Worm (Caenorhabditis elegans) whole organism, L1 larva: Measurements from ENCODE around the gene F58B3.6.

ENCODE experiments used
- C04F5.9 ChIP-seq: sonication (generic microtip); optimal IDR thresholded peaks from 2 replicates; lab custom pipeline; 2016; ENCODE audit warnings: missing genetic modification characterization, missing compliant biosample characterization
- C34B4.2 ChIP-seq: sonication (generic microtip); optimal IDR thresholded peaks from 2 replicates; lab custom pipeline; 2017; ENCODE audit warnings: mild to moderate bottlenecking, missing genetic modification characterization, missing compliant biosample characterization
- F16B12.6 ChIP-seq: fragments of 150-350 bp; optimal IDR thresholded peaks from 2 replicates; lab custom pipeline; 2014; ENCODE audit warnings: missing biosample characterization, missing genetic modification characterization
- aha-1 ChIP-seq: fragments of 150-350 bp; optimal IDR thresholded peaks from 2 replicates; lab custom pipeline; 2014; ENCODE audit warnings: missing biosample characterization, missing genetic modification characterization
- blmp-1 ChIP-seq: fragments of 150-350 bp; optimal IDR thresholded peaks from 2 replicates; lab custom pipeline; 2014; ENCODE audit warnings: missing biosample characterization, missing genetic modification characterization
- ceh-63 ChIP-seq: fragments of 200-800 bp; sonication (Bioruptor generic); optimal IDR thresholded peaks from 2 replicates; lab custom pipeline; 2018; ENCODE audit warnings: mild to moderate bottlenecking, missing genetic modification characterization, missing compliant biosample characterization
- ceh-8 ChIP-seq: fragments of 200-800 bp; sonication (Bioruptor generic); optimal IDR thresholded peaks from 2 replicates; lab custom pipeline; 2018; ENCODE audit warnings: mild to moderate bottlenecking, missing genetic modification characterization, moderate library complexity, missing compliant biosample characterization
- ceh-82 ChIP-seq, 3 experiments: fragments of 150-350 bp in 1 of 3; sonication (generic microtip) in 2 of 3; optimal IDR thresholded peaks; 2 replicates each; lab custom pipeline; 2014 to 2017; ENCODE audit warnings: missing biosample characterization in 3 of 3, missing genetic modification characterization in 3 of 3
- ceh-88 ChIP-seq: fragments of 200-800 bp; sonication (Bioruptor generic); IDR thresholded peaks from 2 replicates; pipeline ENCODE4 v1.3.6; 2022; ENCODE audit warnings: missing genetic modification characterization, missing compliant biosample characterization
- ceh-90 ChIP-seq: sonication (generic microtip); optimal IDR thresholded peaks from 2 replicates; lab custom pipeline; 2016; ENCODE audit warnings: missing genetic modification characterization, missing compliant biosample characterization
- ces-1 ChIP-seq: fragments of 150-350 bp; optimal IDR thresholded peaks from 2 replicates; lab custom pipeline; 2014; ENCODE audit warnings: missing biosample characterization, missing genetic modification reagents, missing genetic modification characterization
- dpl-1 ChIP-seq, 3 experiments: fragments of 150-350 bp in 2 of 3; sonication (generic microtip) in 1 of 3; optimal IDR thresholded peaks; 2 replicates each; lab custom pipeline; 2014 to 2017; ENCODE audit warnings: missing biosample characterization in 3 of 3, missing genetic modification characterization in 3 of 3, missing genetic modification reagents in 3 of 3
- efl-1 ChIP-seq, 4 experiments: fragments of 150-350 bp; optimal IDR thresholded peaks in 3 of 4; peaks in 1 of 4; 1 replicate in 1 of 4; 2 replicates in 3 of 4; lab custom pipeline; 2014; ENCODE audit warnings: missing biosample characterization in 2 of 4, missing genetic modification characterization in 2 of 4, missing genetic modification reagents in 2 of 4
- efl-3 ChIP-seq: fragments of 200-800 bp; sonication (Bioruptor generic); optimal IDR thresholded peaks from 2 replicates; lab custom pipeline; 2018; ENCODE audit warnings: mild to moderate bottlenecking, missing genetic modification characterization, missing compliant biosample characterization
- egl-13 ChIP-seq: sonication (generic microtip); optimal IDR thresholded peaks from 2 replicates; lab custom pipeline; 2016; ENCODE audit warnings: missing genotype, missing genetic modification reagents, missing genetic modification characterization, missing compliant biosample characterization
- elt-3 ChIP-seq, 6 experiments: fragments of 150-350 bp in 1 of 6; sonication (generic microtip); optimal IDR thresholded peaks; 2 replicates each; lab custom pipeline; 2017 to 2018; ENCODE audit warnings: missing biosample characterization in 6 of 6, missing genetic modification characterization in 6 of 6, inconsistent platforms in 1 of 6
- fkh-10 ChIP-seq: sonication (generic microtip); optimal IDR thresholded peaks from 2 replicates; lab custom pipeline; 2017; ENCODE audit warnings: missing biosample characterization, missing genetic modification reagents, missing genetic modification characterization
- fkh-4 ChIP-seq: sonication (generic microtip); optimal IDR thresholded peaks from 2 replicates; lab custom pipeline; 2016; ENCODE audit warnings: missing compliant biosample characterization, missing genetic modification characterization, borderline replicate concordance
- fkh-8 ChIP-seq: sonication (generic microtip); optimal IDR thresholded peaks from 2 replicates; lab custom pipeline; 2016; ENCODE audit warnings: mild to moderate bottlenecking, missing genetic modification characterization, missing compliant biosample characterization
- fos-1 ChIP-seq: fragments of 150-350 bp; optimal IDR thresholded peaks from 2 replicates; lab custom pipeline; 2014; ENCODE audit warnings: missing biosample characterization, missing genetic modification characterization
- hlh-17 ChIP-seq: fragments of 200-800 bp; sonication (Bioruptor generic); optimal IDR thresholded peaks from 2 replicates; lab custom pipeline; 2018; ENCODE audit warnings: missing genetic modification characterization, mild to moderate bottlenecking, missing compliant biosample characterization, moderate library complexity, borderline replicate concordance
- isw-1 ChIP-seq: fragments of 200-800 bp; sonication (Bioruptor generic); IDR thresholded peaks from 2 replicates; pipeline ENCODE4 v1.3.6; 2022; ENCODE audit warnings: missing genetic modification characterization, missing compliant biosample characterization
- lin-13 ChIP-seq: fragments of 150-350 bp; optimal IDR thresholded peaks from 2 replicates; lab custom pipeline; 2014; ENCODE audit warnings: missing biosample characterization, missing genetic modification reagents, missing genetic modification characterization
- lin-14 ChIP-seq: fragments of 200-800 bp; sonication (Bioruptor generic); optimal IDR thresholded peaks from 2 replicates; lab custom pipeline; 2018; ENCODE audit warnings: mild to moderate bottlenecking, missing genetic modification characterization, moderate library complexity, missing compliant biosample characterization
- lin-15B ChIP-seq: fragments of 150-350 bp; sonication (generic microtip); optimal IDR thresholded peaks from 3 replicates; lab custom pipeline; 2014; ENCODE audit warnings: missing biosample characterization, missing genetic modification characterization
- lin-35 ChIP-seq, 2 experiments: fragments of 150-350 bp; optimal IDR thresholded peaks; 2 replicates each; lab custom pipeline; 2014; ENCODE audit warnings: missing biosample characterization in 2 of 2, missing genetic modification characterization in 2 of 2, missing genetic modification reagents in 2 of 2
- mab-9 ChIP-seq: fragments of 200-800 bp; sonication (Bioruptor generic); IDR thresholded peaks from 2 replicates; pipeline ENCODE4 v1.3.6; 2022; ENCODE audit warnings: missing genetic modification reagents, missing genetic modification characterization, missing compliant biosample characterization
- mep-1 ChIP-seq: fragments of 150-350 bp; optimal IDR thresholded peaks from 2 replicates; lab custom pipeline; 2014; ENCODE audit warnings: missing biosample characterization, missing genetic modification characterization
- nhr-47 ChIP-seq: sonication (generic microtip); optimal IDR thresholded peaks from 2 replicates; lab custom pipeline; 2016; ENCODE audit warnings: mild to moderate bottlenecking, missing genetic modification characterization, moderate library complexity, missing compliant biosample characterization
- nhr-76 ChIP-seq: sonication (generic microtip); optimal IDR thresholded peaks from 2 replicates; lab custom pipeline; 2017; ENCODE audit warnings: missing biosample characterization, missing genetic modification characterization
- nhr-84 ChIP-seq: sonication (generic microtip); optimal IDR thresholded peaks from 2 replicates; lab custom pipeline; 2017; ENCODE audit warnings: missing biosample characterization, missing genetic modification characterization
- nhr-90 ChIP-seq: sonication (generic microtip); optimal IDR thresholded peaks from 2 replicates; lab custom pipeline; 2016; ENCODE audit warnings: mild to moderate bottlenecking, missing genetic modification characterization, missing compliant biosample characterization; ENCODE audit not compliant: poor library complexity
- pag-3 ChIP-seq: sonication (generic microtip); optimal IDR thresholded peaks from 2 replicates; lab custom pipeline; 2017; ENCODE audit warnings: missing genetic modification characterization, mild to moderate bottlenecking, missing compliant biosample characterization, antibody characterized with exemption, borderline replicate concordance; ENCODE audit not compliant: insufficient read depth
- pax-3 ChIP-seq: fragments of 200-800 bp; sonication (Bioruptor generic); optimal IDR thresholded peaks from 2 replicates; lab custom pipeline; 2018; ENCODE audit warnings: mild to moderate bottlenecking, missing genetic modification characterization, moderate library complexity, missing compliant biosample characterization
- rnt-1 ChIP-seq: sonication (generic microtip); optimal IDR thresholded peaks from 2 replicates; lab custom pipeline; 2016; ENCODE audit warnings: mild to moderate bottlenecking, missing genetic modification characterization, moderate library complexity, missing compliant biosample characterization
- snu-23 ChIP-seq: sonication (generic microtip); optimal IDR thresholded peaks from 2 replicates; lab custom pipeline; 2016; ENCODE audit warnings: missing genetic modification characterization, missing compliant biosample characterization
- sox-4 ChIP-seq: sonication (generic microtip); optimal IDR thresholded peaks from 2 replicates; lab custom pipeline; 2016; ENCODE audit warnings: missing genetic modification characterization, missing compliant biosample characterization
- swsn-7 ChIP-seq: sonication (generic microtip); optimal IDR thresholded peaks from 2 replicates; lab custom pipeline; 2016; ENCODE audit warnings: missing genetic modification characterization, missing compliant biosample characterization
- tlp-1 ChIP-seq: fragments of 150-350 bp; optimal IDR thresholded peaks from 2 replicates; lab custom pipeline; 2014; ENCODE audit warnings: missing biosample characterization, missing genetic modification characterization
- unc-130 ChIP-seq: fragments of 150-350 bp; optimal IDR thresholded peaks from 2 replicates; lab custom pipeline; 2017; ENCODE audit warnings: missing biosample characterization, missing genetic modification characterization, inconsistent platforms
- unc-30 ChIP-seq: sonication (generic microtip); optimal IDR thresholded peaks from 2 replicates; lab custom pipeline; 2017; ENCODE audit warnings: missing biosample characterization, missing genetic modification characterization
- unc-98 ChIP-seq: fragments of 200-800 bp; sonication (Bioruptor generic); IDR thresholded peaks from 2 replicates; pipeline ENCODE4 v1.3.6; 2022; ENCODE audit warnings: missing genetic modification characterization, missing compliant biosample characterization
- vab-15 ChIP-seq: sonication (generic microtip); optimal IDR thresholded peaks from 2 replicates; lab custom pipeline; 2017; ENCODE audit warnings: missing genotype, mild to moderate bottlenecking, missing genetic modification characterization, missing compliant biosample characterization
- zip-4 ChIP-seq: fragments of 200-800 bp; sonication (Bioruptor generic); optimal IDR thresholded peaks from 2 replicates; lab custom pipeline; 2018; ENCODE audit warnings: mild to moderate bottlenecking, missing genetic modification characterization, moderate library complexity, missing compliant biosample characterization
- ztf-11 ChIP-seq, 2 experiments: sonication (generic microtip); optimal IDR thresholded peaks; 2 replicates each; lab custom pipeline; 2016 to 2017; ENCODE audit warnings: missing genetic modification characterization in 2 of 2, missing biosample characterization in 1 of 2, missing compliant biosample characterization in 1 of 2

Gene F58B3.6

ce11 chrIV:11592820-11593219 lies 43.6 kb upstream of the F58B3.6 start (continued):
- TF ChIP-seq efl-3 (GFP tag; lab: Kevin White, UChicago) (no peak), zip-4 (GFP tag; lab: Kevin White, UChicago) (no peak), dpl-1 (GFP tag; optimal IDR thresholded peaks at IDR 0.05; lab: Kevin White, UChicago) (peak in 2 of 3 experiments; percentile 39 to 55), lin-14 (GFP tag; lab: Kevin White, UChicago) (peak; percentile 69), mab-9 (GFP tag; lab: Robert Waterston, UW) (no peak), C04F5.9 (tag; lab: Kevin White, UChicago) (peak; percentile 44), mep-1 (tag; lab: Kevin White, UChicago) (peak; percentile 70), ceh-90 (peak; percentile 89), pag-3 (tag; lab: Kevin White, UChicago) (no peak), snu-23 (GFP tag; lab: Kevin White, UChicago) (peak; percentile 15), lin-35 (GFP tag; optimal IDR thresholded peaks at IDR 0.05; lab: Kevin White, UChicago) (peak; percentile 28 to 60), unc-130 (no peak), unc-30 (tag; lab: Kevin White, UChicago) (no peak), fkh-8 (tag; lab: Kevin White, UChicago) (no peak), nhr-76 (no peak), sox-4 (tag; lab: Kevin White, UChicago) (peak; percentile 24), swsn-7 (tag; lab: Kevin White, UChicago) (peak; percentile 24), fos-1 (tag; lab: Kevin White, UChicago) (no peak), lin-13 (GFP tag; lab: Kevin White, UChicago) (no peak), nhr-90 (tag; lab: Kevin White, UChicago) (peak; percentile 70), blmp-1 (peak; percentile 32), ceh-63 (GFP tag; lab: Kevin White, UChicago) (no peak), rnt-1 (tag; lab: Kevin White, UChicago) (peak; percentile 91), unc-98 (GFP tag; lab: Robert Waterston, UW) (no peak; the same call in 1 of the 2 replicates), elt-3 (tag; optimal IDR thresholded peaks at IDR 0.05; lab: Kevin White, UChicago) (peak in 1 of 6 experiments; percentile 48), isw-1 (GFP tag; lab: Robert Waterston, UW) (peak; percentile 31; the same call in 1 of the 2 replicates), C34B4.2 (tag; lab: Kevin White, UChicago) (no peak), ceh-88 (GFP tag; lab: Robert Waterston, UW) (peak; percentile 33; the same call in 1 of the 2 replicates), F16B12.6 (no peak), pax-3 (tag; lab: Kevin White, UChicago) (peak; percentile 2)

- peak; percentile 96 for TF ChIP-seq snu-23 (GFP tag; lab: Kevin White, UChicago)
- TF ChIP-seq mab-9 (GFP tag; lab: Robert Waterston, UW): 0 out of 2 replicates have a peak, but pooled peaks have one; percentile 30
- peak; percentile 73 for TF ChIP-seq pax-3 (tag; lab: Kevin White, UChicago)
- no peak for TF ChIP-seq nhr-84 (tag; lab: Kevin White, UChicago)
- peak; percentile 87 for TF ChIP-seq fkh-10
- TF ChIP-seq ceh-82 (tag; optimal IDR thresholded peaks at IDR 0.05; lab: Kevin White, UChicago): peak; percentile 65 to 91 (median 78)
- TF ChIP-seq elt-3 (tag; optimal IDR thresholded peaks at IDR 0.05; lab: Kevin White, UChicago): peak in 3 of 6 experiments; percentile 44 to 81 (median 79)
- TF ChIP-seq C04F5.9 (tag; lab: Kevin White, UChicago): peak; percentile 61
- peak; percentile 86 for TF ChIP-seq mep-1 (tag; lab: Kevin White, UChicago)
- TF ChIP-seq vab-15: peak; percentile 85
- no peak for TF ChIP-seq nhr-76
- TF ChIP-seq rnt-1 (tag; lab: Kevin White, UChicago): peak; percentile 87
- TF ChIP-seq lin-35 (GFP tag; optimal IDR thresholded peaks at IDR 0.05; lab: Kevin White, UChicago): peak; percentile 77 to 84
- peak; percentile 23 for TF ChIP-seq lin-15B (tag; lab: Kevin White, UChicago)
- peak; percentile 87 for TF ChIP-seq nhr-47 (tag; lab: Kevin White, UChicago)
- no peak for TF ChIP-seq tlp-1
- TF ChIP-seq ceh-90: no peak
- TF ChIP-seq ztf-11 (tag; optimal IDR thresholded peaks at IDR 0.05; lab: Kevin White, UChicago): peak in 1 of 2 experiments; percentile 67
- no peak for TF ChIP-seq C34B4.2 (tag; lab: Kevin White, UChicago)
- no peak for TF ChIP-seq ceh-63 (GFP tag; lab: Kevin White, UChicago)
- TF ChIP-seq F16B12.6: no peak
- TF ChIP-seq egl-13 (tag; lab: Kevin White, UChicago): peak; percentile 83
- TF ChIP-seq fkh-4 (tag; lab: Kevin White, UChicago): peak; percentile 50
- peak; percentile 68 for TF ChIP-seq lin-13 (GFP tag; lab: Kevin White, UChicago)
- TF ChIP-seq ceh-8: peak; percentile 80
- TF ChIP-seq aha-1: no peak
- peak; percentile 83 to 93 for TF ChIP-seq efl-1 (optimal IDR thresholded peaks at IDR 0.05; lab: Kevin White, UChicago)
- peak; percentile 45 to 97 for TF ChIP-seq efl-1 (GFP tag; optimal IDR thresholded peaks at IDR 0.05 in 1 of 2; lab: Kevin White, UChicago)
- no peak for TF ChIP-seq hlh-17 (GFP tag; lab: Kevin White, UChicago)
- peak; percentile 37 for TF ChIP-seq ces-1 (GFP tag; lab: Kevin White, UChicago)
Measured at ce11 chrIV:11593415-11594190, 42.8 kb upstream of the F58B3.6 start, which contains the start of gene F40F11.3. Gene F40F11.3, minus strand, starts transcription at chrIV:11594003.
